Worm (Caenorhabditis elegans): ENCODE results near the gene gly-9.
A peak's percentile ranks its signal among the peaks of the same experiment; 100 is the strongest.

gly-9 gene

ce11 chrIII:11243421-11243820, 47.0 kb downstream of the gly-9 start:
- TF ChIP-seq mls-2 (tag; optimal IDR thresholded peaks at IDR 0.05) (no peak), nhr-12 (tag; optimal IDR thresholded peaks at IDR 0.05) (no peak), ces-1 (GFP tag; optimal IDR thresholded peaks at IDR 0.05) (peak; percentile 55), nhr-237 (tag; optimal IDR thresholded peaks at IDR 0.05) (peak; percentile 41), blmp-1 (tag; optimal IDR thresholded peaks at IDR 0.05) (no peak), elt-1 (tag; optimal IDR thresholded peaks at IDR 0.05; ENCODE audit: borderline replicate concordance, insufficient read depth) (no peak), drap-1 (GFP tag; optimal IDR thresholded peaks at IDR 0.05) (no peak), unc-120 (tag; optimal IDR thresholded peaks at IDR 0.05; ENCODE audit: poor library complexity, severe bottlenecking) (peak; percentile 92), flh-1 (GFP tag; optimal IDR thresholded peaks at IDR 0.05) (no peak), unc-39 (tag; optimal IDR thresholded peaks at IDR 0.05) (no peak), sptf-1 (tag; optimal IDR thresholded peaks at IDR 0.05) (no peak), cnd-1 (tag; optimal IDR thresholded peaks at IDR 0.05) (no peak), lsy-2 (tag; optimal IDR thresholded peaks at IDR 0.05) (peak; percentile 7), ceh-43 (GFP tag; optimal IDR thresholded peaks at IDR 0.05) (no peak), pha-4 (tag; optimal IDR thresholded peaks at IDR 0.05) (peak; percentile 56), unc-62 (GFP tag; optimal IDR thresholded peaks at IDR 0.05) (peak; percentile 93), tbx-8 (GFP tag; optimal IDR thresholded peaks at IDR 0.05) (no peak), hlh-1 (tag; optimal IDR thresholded peaks at IDR 0.05) (peak; percentile 58), zip-8 (tag; optimal IDR thresholded peaks at IDR 0.05) (no peak), snpc-4 (tag; optimal IDR thresholded peaks at IDR 0.05) (no peak), sem-2 (GFP tag; optimal IDR thresholded peaks at IDR 0.05) (no peak), nhr-76 (tag; optimal IDR thresholded peaks at IDR 0.05) (no peak), nhr-2 (tag; optimal IDR thresholded peaks at IDR 0.05) (no peak), elt-3 (tag; optimal IDR thresholded peaks at IDR 0.05) (no peak), mep-1 (tag; optimal IDR thresholded peaks at IDR 0.05) (peak; percentile 34), ceh-39 (tag; optimal IDR thresholded peaks at IDR 0.05) (no peak), bed-3 (GFP tag; optimal IDR thresholded peaks at IDR 0.05) (no peak), mab-5 (tag; optimal IDR thresholded peaks at IDR 0.05) (no peak), ztf-11 (tag; optimal IDR thresholded peaks at IDR 0.05) (no peak), lin-13 (tag; optimal IDR thresholded peaks at IDR 0.05) (no peak), lin-32 (GFP tag; optimal IDR thresholded peaks at IDR 0.05) (no peak), ceh-83 (GFP tag; optimal IDR thresholded peaks at IDR 0.05) (no peak), M03D4.4 (tag; optimal IDR thresholded peaks at IDR 0.05) (no peak), ham-2 (GFP tag; optimal IDR thresholded peaks at IDR 0.05) (no peak), nhr-28 (tag; optimal IDR thresholded peaks at IDR 0.05) (no peak)

- TF ChIP-seq blmp-1 (tag; optimal IDR thresholded peaks at IDR 0.05) = no peak
- TF ChIP-seq nhr-237 (tag; optimal IDR thresholded peaks at IDR 0.05) = no peak
- TF ChIP-seq unc-39 (tag; optimal IDR thresholded peaks at IDR 0.05) = no peak
- no peak for TF ChIP-seq mep-1 (tag; optimal IDR thresholded peaks at IDR 0.05)
- no peak for TF ChIP-seq ceh-43 (GFP tag; optimal IDR thresholded peaks at IDR 0.05)
- TF ChIP-seq nhr-12 (tag; optimal IDR thresholded peaks at IDR 0.05) = no peak
- TF ChIP-seq M03D4.4 (tag; optimal IDR thresholded peaks at IDR 0.05) = no peak
- no peak for TF ChIP-seq hlh-1 (tag; optimal IDR thresholded peaks at IDR 0.05)
- TF ChIP-seq elt-1 (tag; optimal IDR thresholded peaks at IDR 0.05; ENCODE audit: borderline replicate concordance, insufficient read depth) = no peak
- TF ChIP-seq ces-1 (GFP tag; optimal IDR thresholded peaks at IDR 0.05) = no peak
- no peak for TF ChIP-seq lin-13 (tag; optimal IDR thresholded peaks at IDR 0.05)
Observed at ce11 chrIII:11241583-11242187, 48.7 kb downstream of the gly-9 start.

- TF ChIP-seq ztf-11 (tag; optimal IDR thresholded peaks at IDR 0.05) = no peak
Observed at ce11 chrIII:11240776-11241175, 49.6 kb downstream of the gly-9 start.

ce11 chrIII:11238790-11239189, 51.6 kb downstream of the gly-9 start:
- TF ChIP-seq M03D4.4 (tag; optimal IDR thresholded peaks at IDR 0.05) (no peak), bed-3 (GFP tag; optimal IDR thresholded peaks at IDR 0.05) (no peak), ces-1 (GFP tag; optimal IDR thresholded peaks at IDR 0.05) (no peak), unc-39 (tag; optimal IDR thresholded peaks at IDR 0.05) (no peak), ceh-39 (tag; optimal IDR thresholded peaks at IDR 0.05) (no peak)
